Fruit fly (Drosophila melanogaster) whole organism, wandering third instar larva: ENCODE data around the gene CG2533.
A peak's percentile ranks its signal among the peaks of the same experiment; 100 is the strongest.

Experiments used
- CG9705 ChIP-seq: fragments of 200-800 bp; sonication (Bioruptor generic); optimal IDR thresholded peaks from 2 replicates; lab custom pipeline; 2018; ENCODE audit warnings: missing biosample characterization, mild to moderate bottlenecking, missing genetic modification characterization
- CrebA ChIP-seq: fragments of 200-800 bp; sonication (Bioruptor generic); optimal IDR thresholded peaks from 2 replicates; lab custom pipeline; 2016; ENCODE audit warnings: missing biosample characterization, mild to moderate bottlenecking, missing genetic modification characterization, borderline replicate concordance
- Dfd ChIP-seq: fragments of >200 bp; optimal IDR thresholded peaks from 2 replicates; lab custom pipeline; 2017; ENCODE audit warnings: missing biosample characterization, missing genetic modification characterization
- HLH106 ChIP-seq: fragments of 200-800 bp; optimal IDR thresholded peaks from 3 replicates; lab custom pipeline; 2019; ENCODE audit warnings: missing biosample characterization, mild to moderate bottlenecking, missing genetic modification characterization, moderate library complexity
- Hnf4 ChIP-seq: fragments of 200-800 bp; sonication (Bioruptor generic); optimal IDR thresholded peaks from 2 replicates; lab custom pipeline; 2016; ENCODE audit warnings: missing biosample characterization, mild to moderate bottlenecking, missing genetic modification characterization
- Hr78 ChIP-seq: fragments of >200 bp; optimal IDR thresholded peaks from 2 replicates; lab custom pipeline; 2017; ENCODE audit warnings: missing biosample characterization, missing genetic modification characterization
- Hr83 ChIP-seq: fragments of 200-300 bp; sonication (Bioruptor generic); optimal IDR thresholded peaks from 2 replicates; lab custom pipeline; 2016; ENCODE audit warnings: missing biosample characterization, mild to moderate bottlenecking, missing genetic modification characterization, moderate library complexity; ENCODE audit not compliant: poor library complexity, severe bottlenecking
- Jra ChIP-seq: sonication (Bioruptor generic); optimal IDR thresholded peaks from 2 replicates; lab custom pipeline; 2016; ENCODE audit warnings: missing biosample characterization, missing genetic modification characterization
- Mio ChIP-seq: sonication (Bioruptor generic); optimal IDR thresholded peaks from 2 replicates; lab custom pipeline; 2016; ENCODE audit warnings: missing biosample characterization, missing genetic modification characterization
- Myc ChIP-seq: fragments of >200 bp; optimal IDR thresholded peaks from 2 replicates; lab custom pipeline; 2017
- N ChIP-seq: fragments of >200 bp; optimal IDR thresholded peaks from 2 replicates; lab custom pipeline; 2018; ENCODE audit warnings: missing biosample characterization, missing external identifiers, missing genetic modification characterization
- Rel ChIP-seq, 2 experiments: fragments of 200-800 bp; sonication (Bioruptor generic) in 1 of 2; optimal IDR thresholded peaks; 2 replicates in 1 of 2; 3 replicates in 1 of 2; lab custom pipeline; 2016 to 2019; ENCODE audit warnings: mild to moderate bottlenecking in 2 of 2, missing biosample characterization in 2 of 2, missing genetic modification characterization in 2 of 2, moderate library complexity in 1 of 2
- Sp1 ChIP-seq: fragments of 200-800 bp; sonication (Bioruptor generic); optimal IDR thresholded peaks from 3 replicates; lab custom pipeline; 2019; ENCODE audit warnings: missing biosample characterization, mild to moderate bottlenecking, missing genetic modification characterization, moderate library complexity
- br ChIP-seq: fragments of 200-800 bp; sonication (Bioruptor generic); optimal IDR thresholded peaks from 2 replicates; lab custom pipeline; 2016; ENCODE audit warnings: missing biosample characterization, missing genetic modification characterization
- brk ChIP-seq: fragments of 200-800 bp; sonication (Bioruptor generic); optimal IDR thresholded peaks from 2 replicates; lab custom pipeline; 2016; ENCODE audit warnings: missing biosample characterization, mild to moderate bottlenecking, missing genetic modification characterization
- dl ChIP-seq, 2 experiments: fragments of 175-275, 200-275 bp in 1 of 2; fragments of 200-275 bp in 1 of 2; sonication (Bioruptor generic); optimal IDR thresholded peaks; lab custom pipeline; 2018; ENCODE audit warnings: mild to moderate bottlenecking in 2 of 2, missing biosample characterization in 2 of 2, missing genetic modification characterization in 2 of 2, moderate library complexity in 2 of 2; ENCODE audit not compliant: partially characterized antibody in 2 of 2, insufficient read depth in 1 of 2
- dmrt93B ChIP-seq: fragments of 200-800 bp; sonication (Bioruptor generic); optimal IDR thresholded peaks from 2 replicates; lab custom pipeline; 2018; ENCODE audit warnings: missing biosample characterization, mild to moderate bottlenecking, missing genetic modification characterization
- ey ChIP-seq: fragments of 200-800 bp; sonication (Bioruptor generic); optimal IDR thresholded peaks from 2 replicates; lab custom pipeline; 2016; ENCODE audit warnings: missing biosample characterization, missing genetic modification characterization
- foxo ChIP-seq, 2 experiments: fragments of 200-800 bp; sonication (Bioruptor generic); optimal IDR thresholded peaks; 2 replicates in 1 of 2; 3 replicates in 1 of 2; lab custom pipeline; 2016 to 2017; ENCODE audit warnings: missing biosample characterization in 2 of 2, missing genetic modification characterization in 2 of 2
- fru ChIP-seq: fragments of 200-800 bp; sonication (Bioruptor generic); optimal IDR thresholded peaks from 3 replicates; lab custom pipeline; 2016; ENCODE audit warnings: missing biosample characterization, mild to moderate bottlenecking, missing genetic modification characterization
- h ChIP-seq: fragments of 200-800 bp; sonication (Bioruptor generic); optimal IDR thresholded peaks from 3 replicates; lab custom pipeline; 2016; ENCODE audit warnings: missing biosample characterization, mild to moderate bottlenecking, missing genetic modification characterization
- pan ChIP-seq: fragments of >200 bp; optimal IDR thresholded peaks from 2 replicates; lab custom pipeline; 2017
- psq ChIP-seq: fragments of 200-800 bp; sonication (Bioruptor generic); optimal IDR thresholded peaks from 3 replicates; lab custom pipeline; 2017; ENCODE audit warnings: missing biosample characterization, mild to moderate bottlenecking, missing genetic modification characterization, moderate library complexity
- rgr ChIP-seq: fragments of 200-800 bp; sonication (Bioruptor generic); optimal IDR thresholded peaks from 3 replicates; lab custom pipeline; 2016; ENCODE audit warnings: missing biosample characterization, mild to moderate bottlenecking, missing genetic modification characterization
- tai ChIP-seq: sonication (Bioruptor generic); optimal IDR thresholded peaks from 2 replicates; lab custom pipeline; 2016; ENCODE audit warnings: missing biosample characterization, missing genetic modification characterization
- woc ChIP-seq: sonication (Bioruptor generic); optimal IDR thresholded peaks from 2 replicates; lab custom pipeline; 2016; ENCODE audit warnings: missing biosample characterization, mild to moderate bottlenecking, missing genetic modification characterization

The CG2533 gene

dm6 chrX:11558389-11558908 is 45.5 kb downstream of the CG2533 start, which contains the start of gene CG1572:
CG1572 (minus strand) TSS chrX:11558654.
- TF ChIP-seq h (GFP tag; lab: Kevin White, UChicago) = peak; percentile 49
- peak in 1 of 2 experiments; percentile 31 for TF ChIP-seq foxo (GFP tag; optimal IDR thresholded peaks at IDR 0.05; lab: Kevin White, UChicago)
- TF ChIP-seq Mio (GFP tag; lab: Kevin White, UChicago) = no peak
- peak; percentile 19 for TF ChIP-seq Hnf4
- TF ChIP-seq br = peak; percentile 10
- no peak for TF ChIP-seq Dfd (GFP tag; lab: Kevin White, UChicago)
- TF ChIP-seq woc (GFP tag; lab: Kevin White, UChicago) = peak; percentile 57
- TF ChIP-seq psq (GFP tag; lab: Kevin White, UChicago) = peak; percentile 11
- peak; percentile 55 for TF ChIP-seq pan (lab: Kevin White, UChicago)
- no peak for TF ChIP-seq Sp1 (GFP tag; lab: Kevin White, UChicago)
- TF ChIP-seq Hr78 (GFP tag; lab: Kevin White, UChicago) = no peak
- TF ChIP-seq Rel (GFP tag; optimal IDR thresholded peaks at IDR 0.05; lab: Kevin White, UChicago) = no peak
- peak; percentile 37 for TF ChIP-seq Rel (tag; optimal IDR thresholded peaks at IDR 0.05; lab: Kevin White, UChicago)
- peak; percentile 48 for TF ChIP-seq rgr
- TF ChIP-seq Myc (lab: Kevin White, UChicago) = no peak
- TF ChIP-seq ey (GFP tag; lab: Kevin White, UChicago) = no peak
- no peak for TF ChIP-seq tai
- peak; percentile 25 for TF ChIP-seq fru (GFP tag; lab: Kevin White, UChicago)
- TF ChIP-seq HLH106 (tag; lab: Kevin White, UChicago) = no peak
- TF ChIP-seq Hr83 (GFP tag; lab: Kevin White, UChicago) = peak; percentile 8
- no peak for TF ChIP-seq Jra (GFP tag; lab: Kevin White, UChicago)
- TF ChIP-seq, all 38 proteins: peak for 11

dm6 chrX:11556774-11557173 is 47.2 kb downstream of the CG2533 start:
- TF ChIP-seq CG9705 (GFP tag; lab: Kevin White, UChicago) (no peak), CrebA (GFP tag; lab: Kevin White, UChicago) (no peak), psq (GFP tag; lab: Kevin White, UChicago) (no peak), Myc (lab: Kevin White, UChicago) (no peak), dl (GFP tag; optimal IDR thresholded peaks at IDR 0.05; lab: Kevin White, UChicago; ENCODE audit: insufficient read depth in 1 of 2, partially characterized antibody in 2 of 2) (no peak), rgr (no peak), pan (lab: Kevin White, UChicago) (no peak), Dfd (GFP tag; lab: Kevin White, UChicago) (no peak), Hr83 (GFP tag; lab: Kevin White, UChicago) (no peak), Jra (GFP tag; lab: Kevin White, UChicago) (no peak), N (no peak), Hr78 (GFP tag; lab: Kevin White, UChicago) (no peak)

- TF ChIP-seq dmrt93B (no peak), Hnf4 (peak; percentile 44), Hr83 (GFP tag; lab: Kevin White, UChicago) (no peak), brk (GFP tag; lab: Kevin White, UChicago) (peak; percentile 18)
Measured at dm6 chrX:11555070-11555469, 48.9 kb downstream of the CG2533 start.
